Fruit fly (Drosophila melanogaster) whole organism, wandering third instar larva: ENCODE data around the gene CG14841.

Source experiments
- Abd-B ChIP-seq: fragments of >200 bp; optimal IDR thresholded peaks from 2 replicates; lab custom pipeline; 2017; ENCODE audit warnings: missing biosample characterization, missing genetic modification characterization
- CG32264 ChIP-seq: fragments of 200-800 bp; sonication (Bioruptor generic); optimal IDR thresholded peaks from 2 replicates; lab custom pipeline; 2016; ENCODE audit warnings: missing biosample characterization, missing genetic modification characterization
- CrebA ChIP-seq: fragments of 200-800 bp; sonication (Bioruptor generic); optimal IDR thresholded peaks from 2 replicates; lab custom pipeline; 2016; ENCODE audit warnings: missing biosample characterization, mild to moderate bottlenecking, missing genetic modification characterization, borderline replicate concordance
- Dfd ChIP-seq: fragments of >200 bp; optimal IDR thresholded peaks from 2 replicates; lab custom pipeline; 2017; ENCODE audit warnings: missing biosample characterization, missing genetic modification characterization
- GATAd ChIP-seq: sonication (Bioruptor generic); optimal IDR thresholded peaks from 2 replicates; lab custom pipeline; 2016; ENCODE audit warnings: missing biosample characterization, missing genetic modification characterization
- Hnf4 ChIP-seq: fragments of 200-800 bp; sonication (Bioruptor generic); optimal IDR thresholded peaks from 2 replicates; lab custom pipeline; 2016; ENCODE audit warnings: missing biosample characterization, mild to moderate bottlenecking, missing genetic modification characterization
- Hr83 ChIP-seq: fragments of 200-300 bp; sonication (Bioruptor generic); optimal IDR thresholded peaks from 2 replicates; lab custom pipeline; 2016; ENCODE audit warnings: missing biosample characterization, mild to moderate bottlenecking, missing genetic modification characterization, moderate library complexity; ENCODE audit not compliant: poor library complexity, severe bottlenecking
- Jra ChIP-seq: sonication (Bioruptor generic); optimal IDR thresholded peaks from 2 replicates; lab custom pipeline; 2016; ENCODE audit warnings: missing biosample characterization, missing genetic modification characterization
- OdsH ChIP-seq: fragments of 200-800 bp; sonication (Bioruptor generic); optimal IDR thresholded peaks from 2 replicates; lab custom pipeline; 2016; ENCODE audit warnings: missing biosample characterization, mild to moderate bottlenecking, missing genetic modification characterization
- Rel ChIP-seq, 2 experiments: fragments of 200-800 bp; sonication (Bioruptor generic) in 1 of 2; optimal IDR thresholded peaks; 2 replicates in 1 of 2; 3 replicates in 1 of 2; lab custom pipeline; 2016 to 2019; ENCODE audit warnings: mild to moderate bottlenecking in 2 of 2, missing biosample characterization in 2 of 2, missing genetic modification characterization in 2 of 2, moderate library complexity in 1 of 2
- Sp1 ChIP-seq: fragments of 200-800 bp; sonication (Bioruptor generic); optimal IDR thresholded peaks from 3 replicates; lab custom pipeline; 2019; ENCODE audit warnings: missing biosample characterization, mild to moderate bottlenecking, missing genetic modification characterization, moderate library complexity
- br ChIP-seq: fragments of 200-800 bp; sonication (Bioruptor generic); optimal IDR thresholded peaks from 2 replicates; lab custom pipeline; 2016; ENCODE audit warnings: missing biosample characterization, missing genetic modification characterization
- dl ChIP-seq, 2 experiments: fragments of 175-275, 200-275 bp in 1 of 2; fragments of 200-275 bp in 1 of 2; sonication (Bioruptor generic); optimal IDR thresholded peaks; lab custom pipeline; 2018; ENCODE audit warnings: mild to moderate bottlenecking in 2 of 2, missing biosample characterization in 2 of 2, missing genetic modification characterization in 2 of 2, moderate library complexity in 2 of 2; ENCODE audit not compliant: partially characterized antibody in 2 of 2, insufficient read depth in 1 of 2
- dmrt93B ChIP-seq: fragments of 200-800 bp; sonication (Bioruptor generic); optimal IDR thresholded peaks from 2 replicates; lab custom pipeline; 2018; ENCODE audit warnings: missing biosample characterization, mild to moderate bottlenecking, missing genetic modification characterization
- dsf ChIP-seq: sonication (Bioruptor generic); optimal IDR thresholded peaks from 2 replicates; lab custom pipeline; 2016; ENCODE audit warnings: missing biosample characterization, missing genetic modification characterization, borderline replicate concordance
- ey ChIP-seq: fragments of 200-800 bp; sonication (Bioruptor generic); optimal IDR thresholded peaks from 2 replicates; lab custom pipeline; 2016; ENCODE audit warnings: missing biosample characterization, missing genetic modification characterization
- fru ChIP-seq: fragments of 200-800 bp; sonication (Bioruptor generic); optimal IDR thresholded peaks from 3 replicates; lab custom pipeline; 2016; ENCODE audit warnings: missing biosample characterization, mild to moderate bottlenecking, missing genetic modification characterization
- h ChIP-seq: fragments of 200-800 bp; sonication (Bioruptor generic); optimal IDR thresholded peaks from 3 replicates; lab custom pipeline; 2016; ENCODE audit warnings: missing biosample characterization, mild to moderate bottlenecking, missing genetic modification characterization
- jim ChIP-seq: fragments of 175-275, 200-325 bp; sonication (Bioruptor generic); optimal IDR thresholded peaks from 2 replicates; lab custom pipeline; 2016; ENCODE audit warnings: missing biosample characterization, mild to moderate bottlenecking, missing genetic modification characterization
- pan ChIP-seq: fragments of >200 bp; optimal IDR thresholded peaks from 2 replicates; lab custom pipeline; 2017
- psq ChIP-seq: fragments of 200-800 bp; sonication (Bioruptor generic); optimal IDR thresholded peaks from 3 replicates; lab custom pipeline; 2017; ENCODE audit warnings: missing biosample characterization, mild to moderate bottlenecking, missing genetic modification characterization, moderate library complexity
- rgr ChIP-seq: fragments of 200-800 bp; sonication (Bioruptor generic); optimal IDR thresholded peaks from 3 replicates; lab custom pipeline; 2016; ENCODE audit warnings: missing biosample characterization, mild to moderate bottlenecking, missing genetic modification characterization
- sv ChIP-seq: fragments of 200-800 bp; sonication (Bioruptor generic); optimal IDR thresholded peaks from 3 replicates; lab custom pipeline; 2016; ENCODE audit warnings: missing biosample characterization, missing genetic modification characterization
- tai ChIP-seq: sonication (Bioruptor generic); optimal IDR thresholded peaks from 2 replicates; lab custom pipeline; 2016; ENCODE audit warnings: missing biosample characterization, missing genetic modification characterization
- woc ChIP-seq: sonication (Bioruptor generic); optimal IDR thresholded peaks from 2 replicates; lab custom pipeline; 2016; ENCODE audit warnings: missing biosample characterization, mild to moderate bottlenecking, missing genetic modification characterization

The CG14841 gene

DNA sequence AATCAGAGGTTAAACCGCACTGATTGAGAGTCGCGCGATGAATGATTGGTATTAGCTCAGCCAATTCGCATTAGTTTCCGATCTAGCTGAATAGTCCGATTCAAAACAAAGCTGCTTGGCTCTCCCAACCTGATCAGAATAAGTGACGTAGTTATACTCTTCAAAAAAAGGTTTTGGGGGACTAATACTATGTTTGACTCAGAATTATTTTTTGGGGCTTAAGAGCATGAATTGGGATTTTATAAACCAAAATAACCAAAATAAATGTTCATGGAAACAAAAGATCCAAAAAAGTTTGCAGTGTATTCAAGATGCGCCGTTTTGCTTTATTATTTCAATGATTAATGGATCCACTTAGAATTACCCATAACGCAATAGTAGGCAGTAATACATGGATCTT is 44.4 kb downstream of the CG14841 start, which contains the start of gene CG9649:
CG9649 (minus strand) TSS at position 44 of the 400 bp plus-strand sequence.
- no peak for TF ChIP-seq Hr83 (GFP tag; lab: Kevin White, UChicago)
- no peak for TF ChIP-seq sv (GFP tag; lab: Kevin White, UChicago)
- TF ChIP-seq Sp1 = no peak
- TF ChIP-seq jim (GFP tag; lab: Kevin White, UChicago) = no peak
- TF ChIP-seq Jra (GFP tag; lab: Kevin White, UChicago) = no peak
- no peak for TF ChIP-seq br (GFP tag; lab: Kevin White, UChicago)
- no peak for TF ChIP-seq Abd-B (GFP tag; lab: Kevin White, UChicago)
- TF ChIP-seq psq = no peak
- no peak for TF ChIP-seq CrebA (GFP tag; lab: Kevin White, UChicago)
- TF ChIP-seq woc (GFP tag; lab: Kevin White, UChicago) = no peak
- no peak for TF ChIP-seq GATAd (GFP tag; lab: Kevin White, UChicago)
- TF ChIP-seq h = no peak
- no peak for TF ChIP-seq CG32264 (GFP tag; lab: Kevin White, UChicago)
- no peak for TF ChIP-seq ey
- no peak for TF ChIP-seq dl (GFP tag; optimal IDR thresholded peaks at IDR 0.05; lab: Kevin White, UChicago; ENCODE audit: insufficient read depth in 1 of 2, partially characterized antibody in 2 of 2)
- TF ChIP-seq Hnf4 (GFP tag; lab: Kevin White, UChicago) = no peak
- no peak for TF ChIP-seq dsf (GFP tag; lab: Kevin White, UChicago)
- no peak for TF ChIP-seq Dfd (GFP tag; lab: Kevin White, UChicago)
- no peak for TF ChIP-seq Rel (GFP tag; optimal IDR thresholded peaks at IDR 0.05; lab: Kevin White, UChicago)
- TF ChIP-seq Rel (tag; optimal IDR thresholded peaks at IDR 0.05; lab: Kevin White, UChicago) = no peak
- TF ChIP-seq tai (GFP tag; lab: Kevin White, UChicago) = no peak

- no peak for TF ChIP-seq GATAd (GFP tag; lab: Kevin White, UChicago)
- TF ChIP-seq h = no peak
- TF ChIP-seq OdsH (GFP tag; lab: Kevin White, UChicago) = no peak
- no peak for TF ChIP-seq rgr
- TF ChIP-seq pan (lab: Kevin White, UChicago) = no peak
- TF ChIP-seq CrebA (GFP tag; lab: Kevin White, UChicago) = no peak
- no peak for TF ChIP-seq br (GFP tag; lab: Kevin White, UChicago)
- no peak for TF ChIP-seq woc (GFP tag; lab: Kevin White, UChicago)
- no peak for TF ChIP-seq Dfd (GFP tag; lab: Kevin White, UChicago)
- TF ChIP-seq Abd-B (GFP tag; lab: Kevin White, UChicago) = no peak
- TF ChIP-seq tai (GFP tag; lab: Kevin White, UChicago) = no peak
- no peak for TF ChIP-seq dmrt93B (GFP tag; lab: Kevin White, UChicago)
- no peak for TF ChIP-seq fru
- TF ChIP-seq dl (GFP tag; optimal IDR thresholded peaks at IDR 0.05; lab: Kevin White, UChicago; ENCODE audit: insufficient read depth in 1 of 2, partially characterized antibody in 2 of 2) = no peak
- TF ChIP-seq psq = no peak
These were observed 47.4 kb downstream of the CG14841 start, which contains the start of gene Dop1R1 for dm6 chr3R:14214776-14215175. TSS of gene Dop1R1 (minus strand) at chr3R:14214810.
